Worm (Caenorhabditis elegans): Measurements from ENCODE around the gene lact-4.

Gene lact-4

DNA sequence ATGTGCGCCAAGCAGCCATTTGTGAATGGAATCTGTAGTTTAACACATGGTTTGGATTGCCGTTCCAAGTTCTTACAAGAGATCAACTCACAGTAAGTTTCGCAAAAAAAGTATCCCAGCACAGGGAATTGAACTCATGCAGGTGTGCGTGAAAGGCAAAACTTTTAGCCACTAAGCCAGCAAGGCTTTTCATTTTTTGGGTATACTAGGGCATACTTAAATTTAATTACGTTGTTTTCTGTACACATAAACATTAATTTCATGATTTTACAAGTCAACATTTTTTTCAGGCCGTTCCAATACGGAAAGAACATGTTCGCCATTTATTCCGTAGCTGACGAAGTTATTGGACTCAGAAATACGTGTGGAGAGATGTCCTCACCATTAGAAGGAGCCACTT is 38.8 kb downstream of the lact-4 start:
- TF ChIP-seq M03D4.4 (tag; optimal IDR thresholded peaks at IDR 0.05) (no peak), sptf-1 (tag; optimal IDR thresholded peaks at IDR 0.05) (no peak), nhr-28 (tag; optimal IDR thresholded peaks at IDR 0.05) (no peak), hlh-1 (tag; optimal IDR thresholded peaks at IDR 0.05) (no peak), nhr-12 (tag; optimal IDR thresholded peaks at IDR 0.05) (no peak), flh-1 (GFP tag; optimal IDR thresholded peaks at IDR 0.05) (no peak), ztf-11 (tag; optimal IDR thresholded peaks at IDR 0.05) (no peak), unc-62 (GFP tag; optimal IDR thresholded peaks at IDR 0.05) (no peak), nhr-237 (tag; optimal IDR thresholded peaks at IDR 0.05) (no peak), lin-32 (GFP tag; optimal IDR thresholded peaks at IDR 0.05) (no peak), unc-39 (tag; optimal IDR thresholded peaks at IDR 0.05) (no peak), ceh-83 (GFP tag; optimal IDR thresholded peaks at IDR 0.05) (no peak), ceh-39 (tag; optimal IDR thresholded peaks at IDR 0.05) (no peak), snpc-4 (tag; optimal IDR thresholded peaks at IDR 0.05) (no peak), mab-5 (tag; optimal IDR thresholded peaks at IDR 0.05) (no peak), nhr-76 (tag; optimal IDR thresholded peaks at IDR 0.05) (no peak), zip-8 (tag; optimal IDR thresholded peaks at IDR 0.05) (no peak), ceh-43 (GFP tag; optimal IDR thresholded peaks at IDR 0.05) (no peak)

DNA sequence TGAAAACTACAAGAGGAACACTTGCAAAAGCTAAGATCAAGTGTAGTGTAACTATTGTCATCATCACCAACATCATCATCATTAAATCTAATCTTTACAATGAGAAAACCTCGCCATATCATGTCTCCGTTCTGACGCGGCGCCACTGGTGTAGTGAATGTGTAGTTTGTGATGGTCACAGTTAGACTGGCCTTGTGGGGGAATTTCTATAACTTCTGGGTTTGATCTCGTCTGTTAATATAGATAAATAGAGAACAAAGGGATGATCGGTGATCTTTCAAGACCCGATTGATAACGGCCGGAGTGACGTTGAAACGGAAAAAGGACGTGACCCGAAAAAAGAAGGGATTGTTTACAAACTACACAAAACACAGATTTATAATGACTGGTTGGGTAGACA is 39.5 kb downstream of the lact-4 start:
- no peak for TF ChIP-seq nhr-76 (tag; optimal IDR thresholded peaks at IDR 0.05)
- TF ChIP-seq nhr-28 (tag; optimal IDR thresholded peaks at IDR 0.05), result peak; percentile 17

DNA sequence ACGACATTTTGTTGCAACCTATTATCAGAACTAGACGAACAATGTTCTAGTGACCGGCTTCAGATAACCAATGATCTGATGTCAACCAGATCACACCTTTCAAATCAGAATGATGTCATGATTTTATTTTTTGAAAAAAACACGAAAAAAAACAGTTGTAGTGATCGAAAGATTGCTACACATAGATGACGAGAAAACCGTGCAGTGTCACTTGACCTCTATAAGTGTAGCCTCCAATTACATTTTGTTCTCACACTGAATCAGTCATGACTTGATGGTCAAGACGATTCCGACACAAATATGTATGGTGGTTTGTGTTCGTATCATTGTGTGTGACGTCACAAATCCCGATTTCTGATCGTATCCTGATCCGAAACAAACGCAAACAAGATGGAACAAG is 40.2 kb downstream of the lact-4 start:
- TF ChIP-seq zip-8 (tag; optimal IDR thresholded peaks at IDR 0.05), result peak; percentile 7
- TF ChIP-seq unc-120 (tag; optimal IDR thresholded peaks at IDR 0.05; ENCODE audit: poor library complexity, severe bottlenecking), result no peak
- TF ChIP-seq lsy-2 (tag; optimal IDR thresholded peaks at IDR 0.05), result no peak

DNA sequence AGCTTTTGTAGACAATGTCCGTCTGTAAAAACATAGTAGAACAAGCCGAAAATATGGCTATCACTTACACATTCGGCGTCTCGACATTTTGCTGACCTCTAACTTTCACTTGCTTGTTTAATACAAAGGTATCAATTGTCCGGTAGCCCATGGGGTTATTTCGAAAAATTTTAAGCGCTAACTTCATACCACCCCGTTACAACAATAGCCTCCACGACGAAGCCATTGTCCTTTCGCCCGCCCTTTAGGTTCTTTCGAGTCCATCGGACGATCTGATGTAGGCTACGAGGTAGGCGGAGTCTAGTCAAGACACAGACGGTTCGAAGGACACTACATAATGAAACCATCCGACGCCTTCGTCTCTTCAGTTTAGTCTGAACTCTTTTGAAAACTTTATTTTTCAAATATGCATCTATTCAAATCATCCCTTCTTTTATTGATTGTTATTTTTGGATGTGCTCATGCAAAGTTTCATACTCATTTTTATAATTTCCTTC is 41.4 kb downstream of the lact-4 start, which contains the start of gene lips-10:
TSS of gene lips-10 (plus strand) at position 378 of the 497 bp plus-strand sequence.
- peak; percentile 36 for TF ChIP-seq ham-2 (GFP tag; optimal IDR thresholded peaks at IDR 0.05)
- TF ChIP-seq ces-1 (GFP tag; optimal IDR thresholded peaks at IDR 0.05), result no peak

DNA sequence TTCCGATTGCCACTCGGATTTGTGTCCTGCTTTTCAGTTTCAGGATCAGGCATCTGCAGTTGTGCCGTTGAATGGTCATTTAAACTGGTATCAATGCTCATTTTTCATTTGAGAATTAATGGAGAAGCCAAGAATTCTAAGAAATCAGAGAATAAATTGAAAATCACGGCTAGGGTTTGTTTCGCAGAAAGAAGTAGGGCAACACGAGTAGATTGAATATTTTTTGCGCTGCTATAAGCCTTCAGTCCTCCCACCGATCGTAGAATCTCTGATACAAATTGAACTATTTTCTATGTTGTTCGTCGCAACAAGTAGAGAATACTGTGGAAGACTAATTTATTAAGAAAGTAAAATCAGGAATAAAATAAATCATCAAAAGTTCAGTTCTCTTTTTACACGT is 43.2 kb downstream of the lact-4 start, which contains the start of gene acp-3:
TSS of gene acp-3 (minus strand) at position 101 of the 400 bp plus-strand sequence.
- TF ChIP-seq nhr-12 (tag; optimal IDR thresholded peaks at IDR 0.05) (no peak), elt-3 (tag; optimal IDR thresholded peaks at IDR 0.05) (no peak), lsy-2 (tag; optimal IDR thresholded peaks at IDR 0.05) (no peak)

DNA sequence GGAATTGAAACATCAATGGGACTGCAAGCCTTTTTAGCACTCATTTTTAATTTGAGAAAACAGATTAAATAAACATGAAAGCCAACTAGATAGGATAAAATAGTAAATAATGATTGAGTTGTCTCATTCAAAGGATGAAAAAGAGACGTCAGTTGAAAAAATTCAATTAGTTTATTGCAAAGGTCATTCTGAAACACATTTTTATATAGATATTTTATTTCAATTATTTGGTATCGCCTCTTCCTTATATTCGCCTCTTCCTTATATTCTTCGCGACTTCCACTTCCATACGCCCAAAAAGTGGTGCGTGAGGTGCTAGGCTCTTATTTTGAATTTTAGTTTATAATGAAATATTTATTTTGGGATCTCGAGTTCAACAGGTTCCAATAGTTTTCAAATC is 45.3 kb downstream of the lact-4 start, which contains the start of gene acp-4:
TSS of gene acp-4 (minus strand) at position 101 of the 400 bp plus-strand sequence.
- TF ChIP-seq mep-1 (tag; optimal IDR thresholded peaks at IDR 0.05) (no peak), nhr-237 (tag; optimal IDR thresholded peaks at IDR 0.05) (no peak)

DNA sequence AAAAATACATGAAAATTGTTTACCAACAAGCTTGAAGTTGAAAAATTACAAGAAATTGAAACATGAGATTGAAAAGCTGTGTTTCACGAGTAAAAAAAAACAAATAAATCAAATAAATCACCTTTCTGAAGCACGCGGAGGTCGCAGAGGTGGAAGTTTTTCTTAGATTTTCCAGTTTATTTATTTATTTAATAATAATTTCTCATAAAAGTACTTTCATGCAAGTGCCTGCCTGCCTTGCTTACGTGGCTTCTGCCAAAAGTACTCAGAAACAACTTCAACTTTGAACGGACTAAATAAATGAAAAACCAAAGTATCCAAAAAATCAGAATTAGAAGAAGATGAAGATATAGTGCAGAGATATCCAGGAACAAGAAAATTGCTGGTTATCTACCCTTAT is 48.3 kb downstream of the lact-4 start, which contains the start of gene acp-2:
TSS of gene acp-2 (minus strand) at position 101 of the 400 bp plus-strand sequence.
- TF ChIP-seq bed-3 (GFP tag; optimal IDR thresholded peaks at IDR 0.05) (no peak), mep-1 (tag; optimal IDR thresholded peaks at IDR 0.05) (no peak), ceh-39 (tag; optimal IDR thresholded peaks at IDR 0.05) (no peak), unc-120 (tag; optimal IDR thresholded peaks at IDR 0.05; ENCODE audit: poor library complexity, severe bottlenecking) (no peak), sptf-1 (tag; optimal IDR thresholded peaks at IDR 0.05) (no peak), ham-2 (GFP tag; optimal IDR thresholded peaks at IDR 0.05) (no peak), unc-39 (tag; optimal IDR thresholded peaks at IDR 0.05) (no peak)

All from whole organism, mixed stage, embryonic.